Worm (Caenorhabditis elegans): ENCODE measurements around the gene F13H8.6.

- TF ChIP-seq nhr-23 (tag; optimal IDR thresholded peaks at IDR 0.05) (peak; percentile 18), lin-39 (tag; optimal IDR thresholded peaks at IDR 0.05) (no peak), eor-1 (tag; optimal IDR thresholded peaks at IDR 0.05) (no peak), nhr-25 (tag; optimal IDR thresholded peaks at IDR 0.05) (no peak), R02D3.7 (tag; optimal IDR thresholded peaks at IDR 0.05) (no peak), skn-1 (tag; optimal IDR thresholded peaks at IDR 0.05) (no peak), nhr-76 (tag; optimal IDR thresholded peaks at IDR 0.05) (no peak), snpc-4 (tag; optimal IDR thresholded peaks at IDR 0.05) (no peak), aly-2 (tag; optimal IDR thresholded peaks at IDR 0.05) (no peak)
Observed at ce11 chrII:6324086-6324485, 37.3 kb upstream of the F13H8.6 start, which contains the start of gene sma-6.

All from whole organism, L3 larva.